ENCODE assay signal across 6 fruit fly cellular contexts in the genomic region with DNA sequence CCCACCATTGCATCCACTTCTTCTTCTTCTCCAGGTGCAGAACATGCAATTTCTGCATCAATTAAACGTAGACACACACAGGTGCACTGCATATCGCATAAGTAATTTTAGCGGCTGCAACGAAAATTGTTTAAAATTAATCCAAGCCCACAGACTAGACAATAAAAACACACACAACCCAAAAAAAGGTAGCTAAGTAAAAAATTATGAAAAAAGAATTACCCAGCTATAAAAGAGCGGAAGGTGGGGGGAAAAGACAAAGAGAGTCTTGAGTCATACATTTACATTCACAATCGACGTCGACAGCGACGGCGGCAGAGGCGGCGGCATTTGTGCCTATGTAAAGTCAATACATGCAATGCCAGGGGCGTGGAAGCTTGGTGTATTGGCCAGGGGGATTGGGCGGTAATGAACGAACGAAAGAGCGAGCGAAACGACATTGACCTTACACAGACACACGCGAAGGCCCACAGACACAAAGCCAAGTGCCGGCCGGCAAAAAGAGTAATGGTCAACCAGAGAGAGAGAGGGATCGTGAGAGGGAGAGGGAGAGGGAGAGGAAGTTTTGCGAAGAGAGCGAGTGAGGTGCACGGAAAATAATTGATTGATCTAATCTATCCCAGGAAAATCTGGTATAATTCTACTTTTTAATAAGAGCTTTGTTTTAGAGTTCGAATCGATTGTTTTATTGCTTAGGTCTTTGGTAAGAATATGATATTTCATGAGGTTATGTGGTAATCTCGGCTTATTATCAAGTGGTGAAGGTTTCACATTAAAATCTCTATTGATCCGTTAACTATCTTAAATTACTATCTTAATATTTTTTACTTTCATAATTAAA.
TF ChIP-seq lines count a peak whose summit lies in the region.

No protein-coding gene starts in this region.

- TF ChIP-seq CTCF in whole organism, embryonic (GFP tag; optimal IDR thresholded peaks at IDR 0.05; lab: Kevin White, UChicago): no peak

TF ChIP-seq in whole organism, 6 proteins besides CTCF, POLR2A, EP300 and RAD21:
- TF ChIP-seq EcR (GFP tag; optimal IDR thresholded peaks at IDR 0.05; lab: Kevin White, UChicago) (peak; percentile 68 to 90), psq (optimal IDR thresholded peaks at IDR 0.05; lab: Kevin White, UChicago) (no peak)

TF ChIP-seq in whole organism, adult, 20 proteins besides CTCF, POLR2A, EP300 and RAD21 (continues in another document):
- TF ChIP-seq CG11617 (GFP tag; optimal IDR thresholded peaks at IDR 0.05; lab: Kevin White, UChicago) (no peak), toe (GFP tag; optimal IDR thresholded peaks at IDR 0.05; lab: Kevin White, UChicago) (no peak), Crg-1 (GFP tag; optimal IDR thresholded peaks at IDR 0.05; lab: Kevin White, UChicago) (no peak), Clk (GFP tag; optimal IDR thresholded peaks at IDR 0.05; lab: Kevin White, UChicago) (no peak), CG12768 (GFP tag; optimal IDR thresholded peaks at IDR 0.05; lab: Kevin White, UChicago) (no peak), Hr96 (GFP tag; optimal IDR thresholded peaks at IDR 0.05; lab: Kevin White, UChicago) (no peak), CG5204 (GFP tag; optimal IDR thresholded peaks at IDR 0.05; lab: Kevin White, UChicago) (no peak), CG14711 (tag; optimal IDR thresholded peaks at IDR 0.05; lab: Kevin White, UChicago) (no peak), CG7045 (GFP tag; optimal IDR thresholded peaks at IDR 0.05; lab: Kevin White, UChicago) (no peak), pad (GFP tag; optimal IDR thresholded peaks at IDR 0.05; lab: Kevin White, UChicago) (peak; percentile 28), CG33017 (tag; optimal IDR thresholded peaks at IDR 0.05; lab: Kevin White, UChicago) (no peak), kay (GFP tag; lab: Kevin White, UChicago; ENCODE audit: borderline replicate concordance) (peak; percentile 93), bab1 (GFP tag; optimal IDR thresholded peaks at IDR 0.05; lab: Kevin White, UChicago) (peak; percentile 12), CG1620 (GFP tag; optimal IDR thresholded peaks at IDR 0.05; lab: Kevin White, UChicago) (no peak), tj (GFP tag; optimal IDR thresholded peaks at IDR 0.05; lab: Kevin White, UChicago) (peak; percentile 80), cic (GFP tag; optimal IDR thresholded peaks at IDR 0.05; lab: Kevin White, UChicago) (peak; percentile 15)

TF ChIP-seq in whole organism, embryonic, 481 proteins besides CTCF, POLR2A, EP300 and RAD21 (continues in another document):
- TF ChIP-seq tgo (GFP tag; IDR thresholded peaks at IDR 0.05; lab: Robert Waterston, UW): 0 out of 3 replicates have a peak, but pooled peaks have one; percentile 14
- TF ChIP-seq grau (tag; optimal IDR thresholded peaks at IDR 0.05; lab: Kevin White, UChicago): no peak
- TF ChIP-seq CG12219 (GFP tag; optimal IDR thresholded peaks at IDR 0.05; lab: Kevin White, UChicago): no peak
- no peak for TF ChIP-seq CG3995 (GFP tag; optimal IDR thresholded peaks at IDR 0.05; lab: Kevin White, UChicago)
- peak; percentile 87 for TF ChIP-seq ftz-f1 (GFP tag; optimal IDR thresholded peaks at IDR 0.05; lab: Kevin White, UChicago)
- peak; percentile 9 for TF ChIP-seq sd (tag; optimal IDR thresholded peaks at IDR 0.05; lab: Kevin White, UChicago)
- TF ChIP-seq CG13287 (GFP tag; IDR thresholded peaks at IDR 0.05; lab: Robert Waterston, UW; ENCODE audit: partially characterized antibody): peak; percentile 30; the same call in 1 of the 2 replicates
- TF ChIP-seq chm (GFP tag; IDR thresholded peaks at IDR 0.05; lab: Robert Waterston, UW): peak; percentile 63; the same call in 1 of the 2 replicates
- TF ChIP-seq CG2202 (tag; optimal IDR thresholded peaks at IDR 0.05; lab: Kevin White, UChicago): no peak
- TF ChIP-seq yki (optimal IDR thresholded peaks at IDR 0.05; lab: Kevin White, UChicago): peak; percentile 61
- peak; percentile 26 for TF ChIP-seq gem (tag; optimal IDR thresholded peaks at IDR 0.05; lab: Kevin White, UChicago)
- TF ChIP-seq CG12071 (GFP tag; optimal IDR thresholded peaks at IDR 0.05; lab: Kevin White, UChicago): no peak
- peak; percentile 82; the same call in 1 of the 3 replicates for TF ChIP-seq CG34422 (GFP tag; IDR thresholded peaks at IDR 0.05; lab: Robert Waterston, UW)
- peak; percentile 43 for TF ChIP-seq corto (GFP tag; optimal IDR thresholded peaks at IDR 0.05; lab: Kevin White, UChicago)
- peak; percentile 81 for TF ChIP-seq Med (GFP tag; lab: Kevin White, UChicago)

TF ChIP-seq in whole organism, prepupa, 60 proteins besides CTCF, POLR2A, EP300 and RAD21 (continues in another document):
- TF ChIP-seq Ets96B (tag; optimal IDR thresholded peaks at IDR 0.05; lab: Kevin White, UChicago) (peak; percentile 85), CG6163 (GFP tag; IDR thresholded peaks at IDR 0.05; lab: Robert Waterston, UW) (peak; percentile 59; the same call in 1 of the 3 replicates), OdsH (GFP tag; optimal IDR thresholded peaks at IDR 0.05; lab: Kevin White, UChicago) (peak; percentile 85), CG9139 (GFP tag; optimal IDR thresholded peaks at IDR 0.05; lab: Kevin White, UChicago) (peak; percentile 45), CG10669 (GFP tag; optimal IDR thresholded peaks at IDR 0.05; lab: Kevin White, UChicago) (peak; percentile 72), CG6792 (GFP tag; optimal IDR thresholded peaks at IDR 0.05; lab: Kevin White, UChicago) (peak; percentile 82), Eip93F (GFP tag; optimal IDR thresholded peaks at IDR 0.05; lab: Kevin White, UChicago) (peak; percentile 57), net (GFP tag; optimal IDR thresholded peaks at IDR 0.05; lab: Kevin White, UChicago) (peak; percentile 67), CG1621 (tag; optimal IDR thresholded peaks at IDR 0.05; lab: Kevin White, UChicago) (peak; percentile 70), CG16779 (tag; optimal IDR thresholded peaks at IDR 0.05; lab: Kevin White, UChicago) (peak; percentile 74), CG6808 (GFP tag; optimal IDR thresholded peaks at IDR 0.05; lab: Kevin White, UChicago) (peak; percentile 53), CG32006 (GFP tag; optimal IDR thresholded peaks at IDR 0.05; lab: Kevin White, UChicago) (peak; percentile 87), CG3919 (GFP tag; optimal IDR thresholded peaks at IDR 0.05; lab: Kevin White, UChicago) (peak; percentile 75), CG6854 (GFP tag; optimal IDR thresholded peaks at IDR 0.05; lab: Kevin White, UChicago) (peak; percentile 10), Hr38 (GFP tag; optimal IDR thresholded peaks at IDR 0.05; lab: Kevin White, UChicago) (no peak), vri (GFP tag; optimal IDR thresholded peaks at IDR 0.05; lab: Kevin White, UChicago) (peak; percentile 58)

TF ChIP-seq in whole organism, pupa, 21 proteins besides CTCF, POLR2A, EP300 and RAD21 (continues in another document):
- peak; percentile 83 for TF ChIP-seq CG9948 (tag; optimal IDR thresholded peaks at IDR 0.05; lab: Kevin White, UChicago)
- TF ChIP-seq gl (tag; optimal IDR thresholded peaks at IDR 0.05; lab: Kevin White, UChicago): no peak
- TF ChIP-seq Pif1A (GFP tag; optimal IDR thresholded peaks at IDR 0.05; lab: Kevin White, UChicago): peak; percentile 51
- no peak for TF ChIP-seq CG10348 (GFP tag; IDR thresholded peaks at IDR 0.05; lab: Robert Waterston, UW)
- TF ChIP-seq Ets98B (GFP tag; IDR thresholded peaks at IDR 0.05; lab: Robert Waterston, UW): peak; percentile 55
- TF ChIP-seq CG34367 (tag; optimal IDR thresholded peaks at IDR 0.05; lab: Kevin White, UChicago): peak; percentile 80
- TF ChIP-seq CG14655 (GFP tag; optimal IDR thresholded peaks at IDR 0.05; lab: Kevin White, UChicago): peak; percentile 87
- TF ChIP-seq Snoo (tag; optimal IDR thresholded peaks at IDR 0.05; lab: Kevin White, UChicago): peak; percentile 77
- TF ChIP-seq CG12605 (GFP tag; IDR thresholded peaks at IDR 0.05; lab: Robert Waterston, UW): peak; percentile 28
- TF ChIP-seq CG17806 (tag; optimal IDR thresholded peaks at IDR 0.05; lab: Kevin White, UChicago): peak; percentile 75
- TF ChIP-seq CG8159 (tag; optimal IDR thresholded peaks at IDR 0.05; lab: Kevin White, UChicago): peak; percentile 85
- peak; percentile 83 for TF ChIP-seq CG15710 (tag; optimal IDR thresholded peaks at IDR 0.05; lab: Kevin White, UChicago)
- no peak; the same call in 2 of the 3 replicates for TF ChIP-seq fd96Ca (GFP tag; IDR thresholded peaks at IDR 0.05; lab: Robert Waterston, UW)
- TF ChIP-seq Pif1B (GFP tag; optimal IDR thresholded peaks at IDR 0.05; lab: Kevin White, UChicago): peak; percentile 69
- TF ChIP-seq EcR (GFP tag; optimal IDR thresholded peaks at IDR 0.05; lab: Kevin White, UChicago): peak; percentile 99
- peak; percentile 5 for TF ChIP-seq D1 (tag; optimal IDR thresholded peaks at IDR 0.05; lab: Kevin White, UChicago)
- TF ChIP-seq rn (GFP tag; IDR thresholded peaks at IDR 0.05; lab: Robert Waterston, UW): no peak
- TF ChIP-seq CG32121 (GFP tag; IDR thresholded peaks at IDR 0.05; lab: Robert Waterston, UW): no peak

TF ChIP-seq in whole organism, wandering third instar larva, 38 proteins besides CTCF, POLR2A, EP300 and RAD21 (continues in another document):
- TF ChIP-seq Vsx2 (GFP tag; optimal IDR thresholded peaks at IDR 0.05; lab: Kevin White, UChicago; ENCODE audit: partially characterized antibody) (no peak), Jra (GFP tag; optimal IDR thresholded peaks at IDR 0.05; lab: Kevin White, UChicago) (peak; percentile 87), dsf (GFP tag; optimal IDR thresholded peaks at IDR 0.05; lab: Kevin White, UChicago; ENCODE audit: borderline replicate concordance) (no peak), sage (GFP tag; optimal IDR thresholded peaks at IDR 0.05; lab: Kevin White, UChicago) (peak; percentile 59), jim (GFP tag; optimal IDR thresholded peaks at IDR 0.05; lab: Kevin White, UChicago) (no peak), lola (GFP tag; optimal IDR thresholded peaks at IDR 0.05; lab: Kevin White, UChicago) (no peak), Sp1 (GFP tag; optimal IDR thresholded peaks at IDR 0.05; lab: Kevin White, UChicago) (peak; percentile 89), tai (GFP tag; optimal IDR thresholded peaks at IDR 0.05; lab: Kevin White, UChicago) (peak; percentile 21), Hr78 (GFP tag; optimal IDR thresholded peaks at IDR 0.05; lab: Kevin White, UChicago) (no peak), Mio (GFP tag; optimal IDR thresholded peaks at IDR 0.05; lab: Kevin White, UChicago) (no peak), OdsH (GFP tag; optimal IDR thresholded peaks at IDR 0.05; lab: Kevin White, UChicago) (peak; percentile 83), GATAd (GFP tag; optimal IDR thresholded peaks at IDR 0.05; lab: Kevin White, UChicago) (no peak), Abd-B (GFP tag; optimal IDR thresholded peaks at IDR 0.05; lab: Kevin White, UChicago) (no peak), h (GFP tag; optimal IDR thresholded peaks at IDR 0.05; lab: Kevin White, UChicago) (peak; percentile 73), Hr83 (GFP tag; optimal IDR thresholded peaks at IDR 0.05; lab: Kevin White, UChicago; ENCODE audit: poor library complexity, severe bottlenecking) (peak; percentile 76), Hnf4 (GFP tag; optimal IDR thresholded peaks at IDR 0.05; lab: Kevin White, UChicago) (peak; percentile 2), HLH106 (tag; optimal IDR thresholded peaks at IDR 0.05; lab: Kevin White, UChicago) (peak; percentile 78), CrebA (GFP tag; optimal IDR thresholded peaks at IDR 0.05; lab: Kevin White, UChicago; ENCODE audit: borderline replicate concordance) (no peak), pan (optimal IDR thresholded peaks at IDR 0.05; lab: Kevin White, UChicago) (no peak), brk (GFP tag; optimal IDR thresholded peaks at IDR 0.05; lab: Kevin White, UChicago) (peak; percentile 6)
